Fruit fly (Drosophila melanogaster): Measurements from ENCODE around the gene GstT3.
A peak's percentile ranks its signal among the peaks of the same experiment; 100 is the strongest.

The GstT3 gene

DNA sequence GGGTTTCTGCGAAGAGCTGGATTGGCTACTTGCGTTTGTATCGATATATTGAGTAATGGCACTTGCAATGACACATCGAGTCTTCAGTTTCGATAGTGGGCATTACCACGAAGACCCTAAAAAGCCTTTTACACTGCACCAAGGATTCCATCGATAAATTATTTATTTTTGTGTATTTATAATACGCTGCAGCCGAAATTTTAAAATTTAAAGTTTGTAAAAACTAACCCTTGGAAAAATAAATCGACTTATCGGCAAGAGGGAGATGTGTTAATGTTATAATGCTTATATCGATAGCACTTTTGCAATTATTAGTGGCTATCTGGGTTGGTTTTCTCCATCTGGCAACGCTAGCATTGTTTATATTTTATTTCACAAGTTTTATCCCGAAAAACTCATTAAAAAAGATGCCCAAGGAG is 43.5 kb upstream of the GstT3 start, which contains the start of the genes Pp4-19C and cactin (continued):
- TF ChIP-seq H2.0 (GFP tag; IDR thresholded peaks at IDR 0.05): no peak
- no peak for TF ChIP-seq Drgx (GFP tag; IDR thresholded peaks at IDR 0.05)
- TF ChIP-seq bbx (GFP tag; IDR thresholded peaks at IDR 0.05; ENCODE audit: partially characterized antibody): no peak; the same call in 1 of the 2 replicates
- TF ChIP-seq Stat92E (GFP tag; optimal IDR thresholded peaks at IDR 0.05): no peak
- TF ChIP-seq BtbVII (GFP tag; optimal IDR thresholded peaks at IDR 0.05): no peak
- TF ChIP-seq CG3995 (GFP tag; optimal IDR thresholded peaks at IDR 0.05): peak; percentile 60
- TF ChIP-seq Opbp (GFP tag; IDR thresholded peaks at IDR 0.05; ENCODE audit: partially characterized antibody): peak; percentile 61; the same call in 1 of the 3 replicates
- no peak for TF ChIP-seq oc (tag; optimal IDR thresholded peaks at IDR 0.05)
- no peak for TF ChIP-seq CG18011 (GFP tag; optimal IDR thresholded peaks at IDR 0.05)
- TF ChIP-seq Dfd (GFP tag; optimal IDR thresholded peaks at IDR 0.05): no peak
- no peak for TF ChIP-seq fu2 (GFP tag; optimal IDR thresholded peaks at IDR 0.05)
- no peak for TF ChIP-seq abd-A (tag; optimal IDR thresholded peaks at IDR 0.05)
- no peak for TF ChIP-seq h (optimal IDR thresholded peaks at IDR 0.05)
- peak; percentile 55 for TF ChIP-seq slbo (GFP tag; IDR thresholded peaks at IDR 0.05)
- no peak for TF ChIP-seq bsh (GFP tag; optimal IDR thresholded peaks at IDR 0.05)
- TF ChIP-seq Dref (GFP tag; IDR thresholded peaks at IDR 0.05): peak; percentile 77
- no peak for TF ChIP-seq CG13296 (GFP tag; optimal IDR thresholded peaks at IDR 0.05)
- TF ChIP-seq CG31388 (GFP tag; optimal IDR thresholded peaks at IDR 0.05): no peak
- TF ChIP-seq CG6654 (GFP tag; optimal IDR thresholded peaks at IDR 0.05): no peak
- TF ChIP-seq CG14667 (GFP tag; IDR thresholded peaks at IDR 0.05): no peak
- TF ChIP-seq Camta (GFP tag; optimal IDR thresholded peaks at IDR 0.05): peak; percentile 36
- TF ChIP-seq luna (GFP tag; optimal IDR thresholded peaks at IDR 0.05): no peak
- no peak for TF ChIP-seq pan (optimal IDR thresholded peaks at IDR 0.05)
- TF ChIP-seq pan (GFP tag; optimal IDR thresholded peaks at IDR 0.05 in 1 of 2, IDR thresholded peaks at IDR 0.05 in 1 of 2): no peak
- peak; percentile 88 for TF ChIP-seq ssp (GFP tag; IDR thresholded peaks at IDR 0.05)
- peak; percentile 83 for TF ChIP-seq unc-4 (GFP tag; IDR thresholded peaks at IDR 0.05; ENCODE audit: partially characterized antibody)
- peak; percentile 80 for TF ChIP-seq amos (GFP tag; IDR thresholded peaks at IDR 0.05; ENCODE audit: partially characterized antibody)
- no peak for TF ChIP-seq zfh1 (GFP tag; IDR thresholded peaks at IDR 0.05)
- TF ChIP-seq CG2120 (GFP tag; optimal IDR thresholded peaks at IDR 0.05): peak; percentile 48
- TF ChIP-seq CG16815 (GFP tag; optimal IDR thresholded peaks at IDR 0.05): no peak
- peak; percentile 71; the same call in 1 of the 3 replicates for TF ChIP-seq mld (GFP tag; IDR thresholded peaks at IDR 0.05; ENCODE audit: partially characterized antibody)
- TF ChIP-seq lbe (GFP tag; optimal IDR thresholded peaks at IDR 0.05): peak; percentile 6
- TF ChIP-seq nau (GFP tag; optimal IDR thresholded peaks at IDR 0.05): no peak
- peak; percentile 62 for TF ChIP-seq Neu2 (GFP tag; optimal IDR thresholded peaks at IDR 0.05; ENCODE audit: borderline replicate concordance)
- TF ChIP-seq nom (GFP tag; optimal IDR thresholded peaks at IDR 0.05): no peak

DNA sequence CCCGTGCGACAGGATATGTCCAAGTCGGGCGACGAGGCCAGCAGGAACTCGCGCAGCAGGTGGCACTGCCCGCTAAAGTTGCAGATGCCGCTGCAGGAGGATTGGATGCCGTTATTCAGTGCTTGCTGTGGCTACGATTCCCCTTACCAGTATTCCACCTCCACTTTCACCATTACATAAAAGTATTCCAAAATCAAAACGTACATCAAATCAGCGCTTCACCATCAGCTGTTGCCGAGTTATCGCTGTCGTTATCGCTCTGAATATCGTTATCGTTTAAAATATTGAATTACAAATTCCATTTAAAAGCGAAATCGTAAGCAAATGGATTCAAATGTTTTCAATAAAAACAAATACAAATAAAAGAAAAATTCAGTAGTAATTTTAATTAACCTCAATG is 40.4 kb upstream of the GstT3 start, which contains the start of gene CG15456:
Gene CG15456, minus strand, starts transcription at position 225 of the 400 bp plus-strand sequence.
- no peak for TF ChIP-seq Gsc (GFP tag; IDR thresholded peaks at IDR 0.05)
- no peak for TF ChIP-seq Antp (GFP tag; optimal IDR thresholded peaks at IDR 0.05)
- TF ChIP-seq Ets97D (GFP tag; optimal IDR thresholded peaks at IDR 0.05): no peak
- TF ChIP-seq stwl (tag; optimal IDR thresholded peaks at IDR 0.05): peak; percentile 38
- TF ChIP-seq trem (tag; optimal IDR thresholded peaks at IDR 0.05): no peak
- no peak for TF ChIP-seq CG10543 (GFP tag; optimal IDR thresholded peaks at IDR 0.05)
- no peak for TF ChIP-seq CG8944 (GFP tag; optimal IDR thresholded peaks at IDR 0.05)
- peak; percentile 59 for TF ChIP-seq Dref (GFP tag; IDR thresholded peaks at IDR 0.05)
- TF ChIP-seq Sox102F (GFP tag; optimal IDR thresholded peaks at IDR 0.05): no peak
- TF ChIP-seq CG17359 (tag; optimal IDR thresholded peaks at IDR 0.05): no peak
- TF ChIP-seq MBD-R2 (GFP tag; IDR thresholded peaks at IDR 0.05): peak; percentile 76
- no peak for TF ChIP-seq Sry-β (GFP tag; optimal IDR thresholded peaks at IDR 0.05)
- TF ChIP-seq Nf-YB (GFP tag; optimal IDR thresholded peaks at IDR 0.05): no peak
- TF ChIP-seq Ravus (GFP tag; IDR thresholded peaks at IDR 0.05): no peak
- TF ChIP-seq HLH4C (GFP tag; IDR thresholded peaks at IDR 0.05; ENCODE audit: partially characterized antibody): peak; percentile 61
- TF ChIP-seq fd3F (GFP tag; optimal IDR thresholded peaks at IDR 0.05): no peak
- TF ChIP-seq dmrt11E (tag; optimal IDR thresholded peaks at IDR 0.05): no peak
- no peak for TF ChIP-seq trh (GFP tag; optimal IDR thresholded peaks at IDR 0.05)

Data from whole organism, embryonic.